Worm (Caenorhabditis elegans): ENCODE measurements around the gene C17F4.3.
"Not testable (repeated sequence)": the region's sequence is repeated elsewhere in the genome, so short reads cannot be mapped to it uniquely, and the experiment has no call there.

The C17F4.3 gene

DNA sequence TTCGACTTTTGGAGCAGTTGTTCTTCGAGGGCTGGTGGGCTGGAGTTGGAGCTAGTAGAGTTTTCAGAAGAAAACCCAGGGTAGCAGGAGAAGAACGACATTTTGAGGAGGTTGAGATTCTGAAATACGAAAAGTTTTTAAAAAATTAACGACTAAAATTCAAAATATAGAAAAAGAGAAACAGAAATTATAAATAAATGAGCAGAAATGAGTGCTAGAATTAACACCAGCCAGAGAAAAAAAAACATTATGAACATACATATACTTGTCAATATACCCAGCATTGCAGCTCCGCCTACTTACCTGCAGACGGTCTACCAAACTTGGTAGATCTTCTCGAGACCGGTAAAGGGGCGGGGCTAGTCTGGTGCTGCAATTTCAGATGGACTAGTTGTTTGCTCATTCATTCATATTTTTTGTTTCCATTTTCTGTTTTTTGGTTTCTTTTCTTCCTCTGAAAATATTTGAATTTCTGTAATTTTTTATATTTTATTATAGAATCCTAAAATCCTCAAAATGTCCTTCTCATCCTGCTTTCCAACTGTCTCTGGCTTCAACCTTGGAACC, 33.8 kb upstream of the C17F4.3 start, which contains the start of the genes ZC239.20 and ZC239.21:
TSS of gene ZC239.20 (minus strand) at position 101 of the 567 bp plus-strand sequence.
TSS of gene ZC239.21 (plus strand) at position 517 of the 567 bp plus-strand sequence.
- TF ChIP-seq ets-7 (tag; optimal IDR thresholded peaks at IDR 0.05) = no peak
- TF ChIP-seq ceh-36 (tag; optimal IDR thresholded peaks at IDR 0.05) = no peak
- no peak for TF ChIP-seq tbx-37 (GFP tag; conservative IDR thresholded peaks at IDR 0.05)
- TF ChIP-seq pes-1 (GFP tag; IDR thresholded peaks at IDR 0.05) = no peak
- TF ChIP-seq ceh-13 (GFP tag; optimal IDR thresholded peaks at IDR 0.05) = no peak
- no peak for TF ChIP-seq scrt-1 (GFP tag; IDR thresholded peaks at IDR 0.05)
- no peak for TF ChIP-seq sea-1 (GFP tag; conservative IDR thresholded peaks at IDR 0.05)
- no peak for TF ChIP-seq aly-1 (tag; optimal IDR thresholded peaks at IDR 0.05)
- no peak for TF ChIP-seq tbx-11 (GFP tag; IDR thresholded peaks at IDR 0.05)
- no peak for TF ChIP-seq F13C5.2 (tag; optimal IDR thresholded peaks at IDR 0.05)
- no peak for TF ChIP-seq hmbx-1 (tag; optimal IDR thresholded peaks at IDR 0.05)
- no peak for TF ChIP-seq B0310.2 (tag; optimal IDR thresholded peaks at IDR 0.05)

- TF ChIP-seq tbx-11 (GFP tag; IDR thresholded peaks at IDR 0.05) (no peak), flt-1 (GFP tag; IDR thresholded peaks at IDR 0.05) (no peak), F13C5.2 (tag; optimal IDR thresholded peaks at IDR 0.05) (no peak), hmg-4 (GFP tag; optimal IDR thresholded peaks at IDR 0.05) (no peak), B0310.2 (tag; optimal IDR thresholded peaks at IDR 0.05) (no peak), pes-1 (GFP tag; IDR thresholded peaks at IDR 0.05) (no peak), scrt-1 (GFP tag; IDR thresholded peaks at IDR 0.05) (no peak), ceh-13 (GFP tag; optimal IDR thresholded peaks at IDR 0.05) (no peak), hnd-1 (tag; optimal IDR thresholded peaks at IDR 0.05) (no peak), ama-1 (optimal IDR thresholded peaks at IDR 0.05) (no peak), tra-4 (tag; optimal IDR thresholded peaks at IDR 0.05) (no peak), sea-1 (GFP tag; conservative IDR thresholded peaks at IDR 0.05) (no peak), aly-1 (tag; optimal IDR thresholded peaks at IDR 0.05) (no peak), tbx-37 (GFP tag; conservative IDR thresholded peaks at IDR 0.05) (no peak), ets-7 (tag; optimal IDR thresholded peaks at IDR 0.05) (no peak), hmbx-1 (tag; optimal IDR thresholded peaks at IDR 0.05) (no peak), ceh-36 (tag; optimal IDR thresholded peaks at IDR 0.05) (no peak)
Observed at ce11 chrII:3208679-3209078, 31.6 kb upstream of the C17F4.3 start, which contains the start of gene sdz-35. Gene sdz-35, minus strand, starts transcription at chrII:3208779.

ce11 chrII:3209251-3209650, 31.1 kb upstream of the C17F4.3 start, which contains the start of gene ZC239.6:
Gene ZC239.6, plus strand, starts transcription at chrII:3209631.
- no peak for TF ChIP-seq tbx-37 (GFP tag; conservative IDR thresholded peaks at IDR 0.05)
- TF ChIP-seq scrt-1 (GFP tag; IDR thresholded peaks at IDR 0.05) = no peak
- TF ChIP-seq hnd-1 (tag; optimal IDR thresholded peaks at IDR 0.05) = no peak
- no peak for TF ChIP-seq hmg-4 (GFP tag; optimal IDR thresholded peaks at IDR 0.05)
- TF ChIP-seq ceh-13 (GFP tag; optimal IDR thresholded peaks at IDR 0.05) = no peak
- TF ChIP-seq tra-4 (tag; optimal IDR thresholded peaks at IDR 0.05) = no peak
- no peak for TF ChIP-seq sea-1 (GFP tag; conservative IDR thresholded peaks at IDR 0.05)
- TF ChIP-seq tbx-11 (GFP tag; IDR thresholded peaks at IDR 0.05) = no peak
- no peak for TF ChIP-seq aly-1 (tag; optimal IDR thresholded peaks at IDR 0.05)
- no peak for TF ChIP-seq ceh-36 (tag; optimal IDR thresholded peaks at IDR 0.05)
- no peak for TF ChIP-seq F13C5.2 (tag; optimal IDR thresholded peaks at IDR 0.05)
- TF ChIP-seq pes-1 (GFP tag; IDR thresholded peaks at IDR 0.05) = no peak
- TF ChIP-seq ets-7 (tag; optimal IDR thresholded peaks at IDR 0.05) = no peak
- TF ChIP-seq hmbx-1 (tag; optimal IDR thresholded peaks at IDR 0.05) = no peak
- no peak for TF ChIP-seq ama-1 (optimal IDR thresholded peaks at IDR 0.05)
- TF ChIP-seq flt-1 (GFP tag; IDR thresholded peaks at IDR 0.05) = no peak
- no peak for TF ChIP-seq B0310.2 (tag; optimal IDR thresholded peaks at IDR 0.05)

DNA sequence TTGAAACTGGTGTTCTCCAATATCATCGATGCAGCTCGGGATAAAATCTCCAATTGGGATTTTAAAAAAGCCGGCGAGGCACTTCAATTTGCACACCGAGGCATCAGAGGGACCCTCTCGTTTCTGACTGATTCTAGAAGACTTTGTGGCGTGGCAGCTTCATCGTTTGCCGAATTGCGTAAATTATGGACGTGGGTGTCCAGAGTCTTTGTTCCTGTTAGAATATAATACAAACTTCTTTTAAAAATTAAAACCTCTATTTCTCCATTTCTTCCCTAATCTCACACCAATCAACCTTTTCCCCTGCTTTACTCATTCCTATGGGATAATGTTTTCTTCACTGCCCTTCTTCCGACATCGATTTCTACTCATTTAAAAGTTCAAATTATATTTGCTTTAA, 29.9 kb upstream of the C17F4.3 start, which contains the start of gene ZC239.5:
TSS of gene ZC239.5 (plus strand) at position 301 of the 400 bp plus-strand sequence.
- TF ChIP-seq tbx-11 (GFP tag; IDR thresholded peaks at IDR 0.05) (no peak), aly-1 (tag; optimal IDR thresholded peaks at IDR 0.05) (no peak), scrt-1 (GFP tag; IDR thresholded peaks at IDR 0.05) (no peak), sea-1 (GFP tag; conservative IDR thresholded peaks at IDR 0.05) (no peak)

- no peak for TF ChIP-seq hmbx-1 (tag; optimal IDR thresholded peaks at IDR 0.05)
- TF ChIP-seq ceh-36 (tag; optimal IDR thresholded peaks at IDR 0.05) = no peak
- no peak for TF ChIP-seq scrt-1 (GFP tag; IDR thresholded peaks at IDR 0.05)
- TF ChIP-seq F13C5.2 (tag; optimal IDR thresholded peaks at IDR 0.05) = no peak
- TF ChIP-seq ceh-13 (GFP tag; optimal IDR thresholded peaks at IDR 0.05) = no peak
- TF ChIP-seq flt-1 (GFP tag; IDR thresholded peaks at IDR 0.05) = no peak
- no peak for TF ChIP-seq aly-1 (tag; optimal IDR thresholded peaks at IDR 0.05)
- no peak for TF ChIP-seq sea-1 (GFP tag; conservative IDR thresholded peaks at IDR 0.05)
- no peak for TF ChIP-seq tra-4 (tag; optimal IDR thresholded peaks at IDR 0.05)
- TF ChIP-seq tbx-37 (GFP tag; conservative IDR thresholded peaks at IDR 0.05) = no peak
- TF ChIP-seq ama-1 (optimal IDR thresholded peaks at IDR 0.05) = no peak
- TF ChIP-seq tbx-11 (GFP tag; IDR thresholded peaks at IDR 0.05) = no peak
- TF ChIP-seq pes-1 (GFP tag; IDR thresholded peaks at IDR 0.05) = no peak
- TF ChIP-seq B0310.2 (tag; optimal IDR thresholded peaks at IDR 0.05) = no peak
- TF ChIP-seq hmg-4 (GFP tag; optimal IDR thresholded peaks at IDR 0.05) = no peak
- TF ChIP-seq ets-7 (tag; optimal IDR thresholded peaks at IDR 0.05) = no peak
- TF ChIP-seq hnd-1 (tag; optimal IDR thresholded peaks at IDR 0.05) = no peak
Observed at ce11 chrII:3213898-3214297, 26.4 kb upstream of the C17F4.3 start, which contains the start of gene ZC239.4. Gene ZC239.4, plus strand, starts transcription at chrII:3214198.

DNA sequence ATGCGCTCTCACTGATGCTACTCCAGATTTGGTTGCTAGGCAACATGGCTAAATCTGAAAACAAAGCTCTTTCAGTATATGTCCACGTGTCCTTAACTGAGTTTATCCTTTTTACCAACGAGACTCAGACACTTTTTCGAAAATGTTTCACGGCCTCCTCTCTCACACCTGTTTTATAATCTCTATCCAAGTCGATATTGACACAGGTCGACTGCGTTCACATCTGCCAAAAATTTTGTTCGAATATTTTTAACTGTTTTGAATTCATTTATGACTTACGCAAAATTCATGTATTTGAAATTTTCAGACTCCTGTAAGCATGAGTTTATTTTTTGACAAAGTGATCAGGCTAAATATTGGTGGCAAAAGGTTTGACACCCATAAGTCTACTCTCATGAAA, 24.5 kb upstream of the C17F4.3 start, which contains the start of gene ZC239.3:
TSS of gene ZC239.3 (plus strand) at position 301 of the 400 bp plus-strand sequence.
- not testable (repeated sequence) for TF ChIP-seq tbx-37 (GFP tag; conservative IDR thresholded peaks at IDR 0.05); flt-1 (GFP tag; IDR thresholded peaks at IDR 0.05); hmbx-1 (tag; optimal IDR thresholded peaks at IDR 0.05)

DNA sequence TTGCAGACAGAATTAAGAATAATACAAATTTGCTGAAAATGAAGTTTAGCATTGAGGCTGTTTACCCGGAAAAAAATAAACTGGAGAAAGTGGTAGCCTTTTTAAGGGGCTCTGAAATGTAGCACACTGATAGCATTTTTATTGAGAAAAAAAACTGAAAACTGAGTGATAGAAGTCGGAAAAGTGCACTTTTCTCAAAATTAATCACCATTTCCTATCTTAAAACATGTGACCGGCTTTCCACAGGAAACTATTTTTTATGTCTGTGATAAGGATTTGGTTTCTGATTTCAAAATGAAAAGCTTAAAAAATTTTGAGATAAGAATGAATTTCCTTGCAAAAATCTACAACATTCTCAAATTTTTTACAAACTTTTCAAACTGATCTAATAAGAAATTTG, 19.6 kb upstream of the C17F4.3 start, which contains the start of gene ZC239.22:
TSS of gene ZC239.22 (minus strand) at position 101 of the 400 bp plus-strand sequence.
- TF ChIP-seq ceh-36 (tag; optimal IDR thresholded peaks at IDR 0.05) (no peak), aly-1 (tag; optimal IDR thresholded peaks at IDR 0.05) (no peak), B0310.2 (tag; optimal IDR thresholded peaks at IDR 0.05) (no peak), ets-7 (tag; optimal IDR thresholded peaks at IDR 0.05) (no peak), tra-4 (tag; optimal IDR thresholded peaks at IDR 0.05) (no peak), tbx-11 (GFP tag; IDR thresholded peaks at IDR 0.05) (no peak), scrt-1 (GFP tag; IDR thresholded peaks at IDR 0.05) (no peak), pes-1 (GFP tag; IDR thresholded peaks at IDR 0.05) (no peak), hnd-1 (tag; optimal IDR thresholded peaks at IDR 0.05) (no peak), F13C5.2 (tag; optimal IDR thresholded peaks at IDR 0.05) (no peak), sea-1 (GFP tag; conservative IDR thresholded peaks at IDR 0.05) (no peak), tbx-37 (GFP tag; conservative IDR thresholded peaks at IDR 0.05) (no peak), hmg-4 (GFP tag; optimal IDR thresholded peaks at IDR 0.05) (no peak), ama-1 (optimal IDR thresholded peaks at IDR 0.05) (no peak), hmbx-1 (tag; optimal IDR thresholded peaks at IDR 0.05) (no peak), ceh-13 (GFP tag; optimal IDR thresholded peaks at IDR 0.05) (no peak), flt-1 (GFP tag; IDR thresholded peaks at IDR 0.05) (no peak)

All from whole organism, early embryonic.